Worm (Caenorhabditis elegans): ENCODE data around the gene ltd-1.
A peak's percentile ranks its signal among the peaks of the same experiment; 100 is the strongest.

Gene ltd-1

DNA sequence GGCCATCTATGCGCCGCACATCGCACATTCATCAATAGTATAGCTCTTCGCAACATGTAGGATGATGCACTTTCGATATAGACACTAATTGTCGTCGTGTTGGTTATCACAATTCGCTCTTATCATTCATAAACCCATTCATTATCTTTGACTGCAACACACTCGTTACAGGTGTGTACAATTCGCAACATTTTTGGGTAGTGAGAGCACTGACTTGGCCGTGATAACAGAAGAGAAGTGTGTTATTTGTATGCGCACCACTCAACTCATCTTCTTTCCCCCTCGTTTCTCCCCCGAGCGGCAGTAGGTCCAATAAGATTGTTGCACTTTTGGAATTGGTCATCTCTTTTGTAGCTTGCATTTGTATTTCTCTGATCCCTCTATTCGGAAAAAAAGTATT is 34.7 kb upstream of the ltd-1 start (continued):
- peak; percentile 7 for TF ChIP-seq lin-14 (GFP tag; optimal IDR thresholded peaks at IDR 0.05)
- TF ChIP-seq ces-1 (GFP tag; optimal IDR thresholded peaks at IDR 0.05), result no peak
- no peak for TF ChIP-seq F16B12.6 (tag; optimal IDR thresholded peaks at IDR 0.05)
- no peak for TF ChIP-seq C16A3.4 (tag; optimal IDR thresholded peaks at IDR 0.05)
- no peak for TF ChIP-seq nhr-47 (tag; optimal IDR thresholded peaks at IDR 0.05)
- no peak for TF ChIP-seq efl-3 (GFP tag; optimal IDR thresholded peaks at IDR 0.05)
- no peak for TF ChIP-seq ceh-63 (GFP tag; optimal IDR thresholded peaks at IDR 0.05)
- no peak for TF ChIP-seq Y116A8C.19 (tag; optimal IDR thresholded peaks at IDR 0.05; ENCODE audit: borderline replicate concordance)

DNA sequence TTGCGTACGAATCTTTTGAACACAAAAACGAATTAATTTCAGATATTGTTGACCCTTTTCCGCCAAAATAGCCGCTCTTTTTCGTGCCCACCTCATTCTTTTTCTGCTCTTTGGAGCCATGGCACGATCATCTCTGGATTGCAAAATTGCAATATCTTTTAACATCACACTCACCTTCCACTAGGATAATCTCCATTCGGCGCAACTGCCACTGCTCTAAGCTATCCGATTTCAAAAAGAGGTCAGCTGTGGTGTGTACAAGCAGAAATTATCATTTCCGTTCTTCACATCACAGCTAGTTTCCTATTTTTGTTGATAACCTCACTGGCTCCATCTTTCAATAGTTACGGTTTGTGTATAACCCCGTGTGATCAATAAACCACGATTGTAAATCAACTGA is 34.1 kb upstream of the ltd-1 start:
- peak; percentile 19 for TF ChIP-seq rnt-1 (tag; optimal IDR thresholded peaks at IDR 0.05)
- no peak for TF ChIP-seq mdl-1 (tag; optimal IDR thresholded peaks at IDR 0.05)
- TF ChIP-seq skn-1 (tag; optimal IDR thresholded peaks at IDR 0.05), result no peak
- TF ChIP-seq nhr-47 (tag; optimal IDR thresholded peaks at IDR 0.05), result no peak

DNA sequence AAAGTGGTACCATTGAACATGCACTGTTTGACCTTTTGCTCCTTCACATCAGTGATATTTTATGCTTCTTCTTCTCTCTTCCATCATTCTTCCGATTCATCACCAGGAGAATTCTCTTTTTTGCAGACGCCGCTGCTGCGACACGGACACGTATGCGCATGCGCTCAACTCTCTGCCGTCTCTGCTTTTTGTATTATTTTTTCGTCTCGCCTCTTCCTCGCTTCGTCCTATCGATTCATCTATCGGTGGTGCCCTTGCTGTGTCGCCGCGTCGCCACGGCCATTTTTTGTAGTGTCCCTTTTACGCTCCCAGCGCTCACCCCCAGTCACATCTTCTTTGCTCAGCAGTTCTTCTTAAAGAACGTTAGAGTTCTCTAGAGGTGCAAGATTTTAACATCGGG is 33.6 kb upstream of the ltd-1 start:
- TF ChIP-seq mab-9 (GFP tag; IDR thresholded peaks at IDR 0.05), result no peak
- peak; percentile 42 for TF ChIP-seq xbp-1 (tag; optimal IDR thresholded peaks at IDR 0.05)
- TF ChIP-seq lsy-2 (tag; optimal IDR thresholded peaks at IDR 0.05), result peak; percentile 45 to 85
- no peak for TF ChIP-seq ces-1 (GFP tag; optimal IDR thresholded peaks at IDR 0.05)
- peak; percentile 37 for TF ChIP-seq F16B12.6 (tag; optimal IDR thresholded peaks at IDR 0.05)
- TF ChIP-seq ceh-90 (tag; optimal IDR thresholded peaks at IDR 0.05), result no peak
- TF ChIP-seq vab-15 (tag; optimal IDR thresholded peaks at IDR 0.05), result no peak
- TF ChIP-seq isw-1 (GFP tag; IDR thresholded peaks at IDR 0.05), result no peak
- TF ChIP-seq sptf-1 (tag; optimal IDR thresholded peaks at IDR 0.05), result no peak
- no peak for TF ChIP-seq sox-4 (tag; optimal IDR thresholded peaks at IDR 0.05)
- TF ChIP-seq lir-3 (tag; optimal IDR thresholded peaks at IDR 0.05; ENCODE audit: poor library complexity), result no peak
- no peak for TF ChIP-seq pag-3 (tag; optimal IDR thresholded peaks at IDR 0.05; ENCODE audit: borderline replicate concordance, insufficient read depth)
- TF ChIP-seq efl-1 (optimal IDR thresholded peaks at IDR 0.05), result peak in 1 of 2 experiments; percentile 8
- peak in 1 of 2 experiments; percentile 0 for TF ChIP-seq efl-1 (GFP tag; optimal IDR thresholded peaks at IDR 0.05 in 1 of 2)
- TF ChIP-seq aly-2 (tag; optimal IDR thresholded peaks at IDR 0.05), result no peak
- no peak for TF ChIP-seq nhr-28 (tag; optimal IDR thresholded peaks at IDR 0.05)
- peak; percentile 31 for TF ChIP-seq fos-1 (tag; optimal IDR thresholded peaks at IDR 0.05)
- TF ChIP-seq ceh-8 (GFP tag; optimal IDR thresholded peaks at IDR 0.05), result no peak
- no peak for TF ChIP-seq irx-1 (tag; optimal IDR thresholded peaks at IDR 0.05)
- no peak for TF ChIP-seq unc-130 (tag; optimal IDR thresholded peaks at IDR 0.05)
- TF ChIP-seq nhr-12 (tag; optimal IDR thresholded peaks at IDR 0.05), result no peak
- TF ChIP-seq sup-37 (GFP tag; optimal IDR thresholded peaks at IDR 0.05), result no peak
- TF ChIP-seq nhr-71 (tag; optimal IDR thresholded peaks at IDR 0.05), result peak; percentile 64
- peak; percentile 45 for TF ChIP-seq nhr-47 (tag; optimal IDR thresholded peaks at IDR 0.05)
- peak in 1 of 2 experiments; percentile 27 for TF ChIP-seq mdl-1 (tag; optimal IDR thresholded peaks at IDR 0.05)
- TF ChIP-seq elt-3 (tag; optimal IDR thresholded peaks at IDR 0.05), result no peak
- TF ChIP-seq mep-1 (tag; optimal IDR thresholded peaks at IDR 0.05), result peak; percentile 57
- peak in 1 of 2 experiments; percentile 14 for TF ChIP-seq egl-27 (tag; optimal IDR thresholded peaks at IDR 0.05)
- TF ChIP-seq ztf-11 (tag; optimal IDR thresholded peaks at IDR 0.05), result peak in 1 of 2 experiments; percentile 12
- TF ChIP-seq nhr-237 (tag; optimal IDR thresholded peaks at IDR 0.05), result no peak
- peak; percentile 84 for TF ChIP-seq lin-14 (GFP tag; optimal IDR thresholded peaks at IDR 0.05)
- TF ChIP-seq efl-3 (GFP tag; optimal IDR thresholded peaks at IDR 0.05), result no peak
- no peak for TF ChIP-seq lin-39 (tag; optimal IDR thresholded peaks at IDR 0.05)
- no peak for TF ChIP-seq C34B4.2 (tag; optimal IDR thresholded peaks at IDR 0.05)
- no peak for TF ChIP-seq mef-2 (tag; optimal IDR thresholded peaks at IDR 0.05)
- peak; percentile 18 for TF ChIP-seq nhr-20 (tag; optimal IDR thresholded peaks at IDR 0.05)
- TF ChIP-seq ceh-82 (tag; optimal IDR thresholded peaks at IDR 0.05), result peak; percentile 29 to 77 (median 63)
- TF ChIP-seq egl-13 (tag; optimal IDR thresholded peaks at IDR 0.05), result peak; percentile 39
- TF ChIP-seq unc-86 (tag; optimal IDR thresholded peaks at IDR 0.05), result peak; percentile 30
- peak; percentile 7 for TF ChIP-seq fkh-10 (GFP tag; optimal IDR thresholded peaks at IDR 0.05)
- TF ChIP-seq blmp-1 (tag; optimal IDR thresholded peaks at IDR 0.05), result peak; percentile 30
- TF ChIP-seq dpl-1 (GFP tag; optimal IDR thresholded peaks at IDR 0.05), result no peak
- peak; percentile 8 for TF ChIP-seq nhr-19 (GFP tag; conservative IDR thresholded peaks at IDR 0.05)
- peak; percentile 52 for TF ChIP-seq rnt-1 (tag; optimal IDR thresholded peaks at IDR 0.05)

All from whole organism, L1 larva.